Worm (Caenorhabditis elegans) whole organism, mixed stage, embryonic: Measurements from ENCODE around the gene srlf-21.

ENCODE experiments used
- lin-13 ChIP-seq: fragments of 150-350 bp; optimal IDR thresholded peaks from 2 replicates; lab custom pipeline; 2014; ENCODE audit warnings: missing biosample characterization, missing genetic modification characterization
- nhr-12 ChIP-seq: fragments of 150-350 bp; optimal IDR thresholded peaks from 2 replicates; lab custom pipeline; 2014; ENCODE audit warnings: missing biosample characterization, missing genetic modification characterization
- unc-120 ChIP-seq: sonication (generic microtip); optimal IDR thresholded peaks from 2 replicates; lab custom pipeline; 2017; ENCODE audit warnings: missing genetic modification characterization, missing compliant biosample characterization; ENCODE audit not compliant: poor library complexity, severe bottlenecking

- TF ChIP-seq nhr-12 (tag; lab: Kevin White, UChicago) (no peak), lin-13 (tag; lab: Kevin White, UChicago) (no peak), unc-120 (no peak)
Observed at ce11 chrV:889216-889615, 1.1 kb downstream of the srlf-21 start, which contains the start of gene T02B11.6.
